Fruit fly (Drosophila melanogaster): ENCODE results near the gene Scsalpha1.

Gene Scsalpha1

dm6 chr3L:3802677-3803076, 11.3 kb upstream of the Scsalpha1 start (continued):
- no peak for TF ChIP-seq CG7963 (GFP tag; IDR thresholded peaks at IDR 0.05; ENCODE audit: partially characterized antibody)
- 0 out of 2 replicates have a peak, but pooled peaks have one; percentile 13 for TF ChIP-seq sim (GFP tag; IDR thresholded peaks at IDR 0.05)
- TF ChIP-seq ewg (GFP tag; optimal IDR thresholded peaks at IDR 0.05): peak; percentile 48
- TF ChIP-seq CG10321 (GFP tag; IDR thresholded peaks at IDR 0.05): 0 out of 2 replicates have a peak, but pooled peaks have one; percentile 25
- TF ChIP-seq Oli (tag; optimal IDR thresholded peaks at IDR 0.05): peak; percentile 67
- peak; percentile 64 for TF ChIP-seq odd (GFP tag; optimal IDR thresholded peaks at IDR 0.05)
- peak; percentile 80 for TF ChIP-seq Bteb2 (GFP tag; optimal IDR thresholded peaks at IDR 0.05)
- no peak for TF ChIP-seq Lhr (GFP tag; optimal IDR thresholded peaks at IDR 0.05)
- no peak for TF ChIP-seq prd (optimal IDR thresholded peaks at IDR 0.05)
- TF ChIP-seq prd (GFP tag; IDR thresholded peaks at IDR 0.05): peak; percentile 86
- TF ChIP-seq zfh2 (GFP tag; optimal IDR thresholded peaks at IDR 0.05): peak; percentile 65
- TF ChIP-seq CG4328 (GFP tag; optimal IDR thresholded peaks at IDR 0.05): no peak
- peak; percentile 79 for TF ChIP-seq CG10209 (GFP tag; optimal IDR thresholded peaks at IDR 0.05)
- no peak for TF ChIP-seq kni (GFP tag; optimal IDR thresholded peaks at IDR 0.05)
- peak; percentile 59; the same call in 1 of the 2 replicates for TF ChIP-seq Adf1 (GFP tag; IDR thresholded peaks at IDR 0.05)
- TF ChIP-seq fru (optimal IDR thresholded peaks at IDR 0.05): no peak
- peak; percentile 18 for TF ChIP-seq D19A (tag; optimal IDR thresholded peaks at IDR 0.05)
- TF ChIP-seq Sry-δ (GFP tag; optimal IDR thresholded peaks at IDR 0.05): peak; percentile 21
- peak; percentile 95 for TF ChIP-seq CG2120 (GFP tag; optimal IDR thresholded peaks at IDR 0.05)
- peak; percentile 40 for TF ChIP-seq nau (GFP tag; optimal IDR thresholded peaks at IDR 0.05)
- no peak for TF ChIP-seq CG15479 (GFP tag; optimal IDR thresholded peaks at IDR 0.05)
- TF ChIP-seq gce (GFP tag; IDR thresholded peaks at IDR 0.05): peak; percentile 68; the same call in 1 of the 3 replicates
- TF ChIP-seq Abd-B (GFP tag; optimal IDR thresholded peaks at IDR 0.05): peak; percentile 60
- TF ChIP-seq CG18011 (GFP tag; optimal IDR thresholded peaks at IDR 0.05): peak; percentile 54
- TF ChIP-seq CG6854 (GFP tag; optimal IDR thresholded peaks at IDR 0.05): peak; percentile 66
- peak; percentile 62 for TF ChIP-seq CG4730 (GFP tag; IDR thresholded peaks at IDR 0.05)
- TF ChIP-seq sens-2 (GFP tag; IDR thresholded peaks at IDR 0.05): peak; percentile 58; the same call in 1 of the 2 replicates
- TF ChIP-seq gro (GFP tag; optimal IDR thresholded peaks at IDR 0.05): peak; percentile 19
- TF ChIP-seq CG1024 (GFP tag; IDR thresholded peaks at IDR 0.05): peak; percentile 60
- peak; percentile 58; the same call in 2 of the 3 replicates for TF ChIP-seq Optix (GFP tag; IDR thresholded peaks at IDR 0.05)
- TF ChIP-seq Ada2b (GFP tag; IDR thresholded peaks at IDR 0.05): peak; percentile 84
- peak; percentile 89 for TF ChIP-seq NfI (GFP tag; optimal IDR thresholded peaks at IDR 0.05)
- peak; percentile 56 for TF ChIP-seq NK7.1 (GFP tag; optimal IDR thresholded peaks at IDR 0.05)
- no peak for TF ChIP-seq Dfd (GFP tag; optimal IDR thresholded peaks at IDR 0.05)
- peak; percentile 33 for TF ChIP-seq jing (GFP tag; optimal IDR thresholded peaks at IDR 0.05)
- TF ChIP-seq row (GFP tag; IDR thresholded peaks at IDR 0.05): peak; percentile 91
- peak; percentile 80 for TF ChIP-seq NFAT (GFP tag; IDR thresholded peaks at IDR 0.05)
- TF ChIP-seq Fer3 (tag; optimal IDR thresholded peaks at IDR 0.05): peak; percentile 71
- TF ChIP-seq lov (optimal IDR thresholded peaks at IDR 0.05): no peak
- peak; percentile 26; the same call in 1 of the 3 replicates for TF ChIP-seq lov (GFP tag; IDR thresholded peaks at IDR 0.05)
- TF ChIP-seq CG16779 (GFP tag; IDR thresholded peaks at IDR 0.05): peak; percentile 75; the same call in 1 of the 2 replicates
- peak; percentile 49 for TF ChIP-seq Deaf1 (tag; optimal IDR thresholded peaks at IDR 0.05)
- no peak for TF ChIP-seq Kr (GFP tag; optimal IDR thresholded peaks at IDR 0.05)
- peak; percentile 13 for TF ChIP-seq CG8089 (GFP tag; optimal IDR thresholded peaks at IDR 0.05)
- TF ChIP-seq dati (GFP tag; IDR thresholded peaks at IDR 0.05): 0 out of 2 replicates have a peak, but pooled peaks have one; percentile 8
- TF ChIP-seq shn (GFP tag; optimal IDR thresholded peaks at IDR 0.05): peak; percentile 70
- TF ChIP-seq en (GFP tag; optimal IDR thresholded peaks at IDR 0.05): no peak
- no peak for TF ChIP-seq zen (tag; optimal IDR thresholded peaks at IDR 0.05)
- TF ChIP-seq bowl (GFP tag; IDR thresholded peaks at IDR 0.05): 0 out of 2 replicates have a peak, but pooled peaks have one; percentile 31
- peak; percentile 81 for TF ChIP-seq CG6689 (GFP tag; IDR thresholded peaks at IDR 0.05)
- TF ChIP-seq salm (tag; optimal IDR thresholded peaks at IDR 0.05): no peak
- peak; percentile 84 for TF ChIP-seq CG15269 (tag; optimal IDR thresholded peaks at IDR 0.05)

Measured in whole organism, embryonic.